Worm (Caenorhabditis elegans) whole organism, midembryonic: Measurements from ENCODE around the gene tag-77.

Experiments
- T22C8.4 ChIP-seq: fragments of 200-800 bp; sonication (Bioruptor generic); IDR thresholded peaks from 2 replicates; pipeline ENCODE4 v1.3.6; 2022; ENCODE audit warnings: missing genetic modification characterization, missing compliant biosample characterization
- cog-1 ChIP-seq: sonication (generic microtip); optimal IDR thresholded peaks from 2 replicates; lab custom pipeline; 2016; ENCODE audit warnings: missing genetic modification characterization, missing compliant biosample characterization
- flt-1 ChIP-seq: fragments of 200-800 bp; sonication (Bioruptor generic); IDR thresholded peaks from 2 replicates; pipeline ENCODE4 v1.3.6; 2022; ENCODE audit warnings: missing genetic modification characterization, missing compliant biosample characterization
- klf-2 ChIP-seq: fragments of 200-800 bp; sonication (Bioruptor generic); conservative IDR thresholded peaks from 2 replicates; pipeline ENCODE4 v1.3.6; 2022; ENCODE audit warnings: missing genetic modification reagents, missing genetic modification characterization, missing compliant biosample characterization
- med-1 ChIP-seq: sonication (generic microtip); optimal IDR thresholded peaks from 2 replicates; lab custom pipeline; 2017; ENCODE audit warnings: missing genetic modification characterization, mild to moderate bottlenecking, missing compliant biosample characterization, antibody characterized with exemption, missing genetic modification reagents; ENCODE audit not compliant: insufficient read depth
- ztf-23 ChIP-seq: fragments of 200-800 bp; sonication (Bioruptor generic); IDR thresholded peaks from 2 replicates; pipeline ENCODE4 v1.3.6; 2022; ENCODE audit warnings: missing genetic modification reagents, missing genetic modification characterization, missing compliant biosample characterization
- ztf-29 ChIP-seq: fragments of 200-800 bp; sonication (Bioruptor generic); IDR thresholded peaks from 2 replicates; pipeline ENCODE4 v1.3.6; 2022; ENCODE audit warnings: missing genetic modification reagents, missing genetic modification characterization, missing compliant biosample characterization

DNA sequence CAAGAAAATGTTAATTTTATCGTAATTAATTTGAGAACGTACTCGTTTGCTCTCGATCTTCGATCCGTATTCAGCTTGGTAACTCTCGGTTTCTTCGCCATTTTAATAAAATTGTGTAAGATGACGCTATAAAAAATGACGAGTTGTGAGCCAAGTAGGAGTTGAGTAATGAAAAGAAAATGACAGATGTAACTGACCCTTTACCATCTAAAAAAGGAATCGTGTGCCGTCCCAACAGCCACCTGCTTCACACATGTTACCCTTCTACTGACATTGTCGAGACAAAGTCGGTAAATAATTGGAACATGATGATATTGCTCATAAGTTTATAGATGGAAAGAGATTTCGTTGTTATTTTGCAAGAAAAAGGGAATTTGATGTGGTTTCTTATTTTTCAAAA lies 31.0 kb downstream of the tag-77 start, which contains the start of gene hlh-12:
- TF ChIP-seq med-1 (GFP tag; lab: Kevin White, UChicago): no peak
- TF ChIP-seq ztf-29: no peak
- no peak for TF ChIP-seq cog-1 (tag; lab: Kevin White, UChicago)
- TF ChIP-seq ztf-23 (GFP tag; lab: Robert Waterston, UW): no peak
- no peak for TF ChIP-seq flt-1 (GFP tag; lab: Robert Waterston, UW)
- no peak for TF ChIP-seq T22C8.4
- no peak for TF ChIP-seq klf-2 (GFP tag; lab: Robert Waterston, UW)
